Worm (Caenorhabditis elegans) whole organism, mixed stage, embryonic: ENCODE results near the gene W05B2.2.

Experiments used
- blmp-1 ChIP-seq: fragments of 150-350 bp; optimal IDR thresholded peaks from 2 replicates; lab custom pipeline; 2014; ENCODE audit warnings: missing biosample characterization, missing genetic modification characterization
- ceh-39 ChIP-seq: fragments of 150-350 bp; optimal IDR thresholded peaks from 2 replicates; lab custom pipeline; 2014; ENCODE audit warnings: missing biosample characterization, missing genetic modification characterization
- ces-1 ChIP-seq: fragments of 150-350 bp; optimal IDR thresholded peaks from 2 replicates; lab custom pipeline; 2014; ENCODE audit warnings: missing biosample characterization, missing genetic modification reagents, missing genetic modification characterization
- drap-1 ChIP-seq: fragments of 200-800 bp; sonication (Bioruptor generic); optimal IDR thresholded peaks from 3 replicates; lab custom pipeline; 2018; ENCODE audit warnings: mild to moderate bottlenecking, missing genetic modification characterization, missing compliant biosample characterization
- elt-1 ChIP-seq: sonication (generic microtip); optimal IDR thresholded peaks from 2 replicates; lab custom pipeline; 2017; ENCODE audit warnings: missing genetic modification characterization, mild to moderate bottlenecking, missing compliant biosample characterization, antibody characterized with exemption, moderate library complexity, borderline replicate concordance; ENCODE audit not compliant: insufficient read depth
- flh-1 ChIP-seq: fragments of 200-800 bp; sonication (Bioruptor generic); optimal IDR thresholded peaks from 2 replicates; lab custom pipeline; 2018; ENCODE audit warnings: mild to moderate bottlenecking, missing genetic modification characterization, moderate library complexity, missing compliant biosample characterization
- ham-2 ChIP-seq: fragments of 200-800 bp; sonication (Bioruptor generic); optimal IDR thresholded peaks from 2 replicates; lab custom pipeline; 2018; ENCODE audit warnings: mild to moderate bottlenecking, missing genetic modification characterization, missing compliant biosample characterization
- lin-13 ChIP-seq: fragments of 150-350 bp; optimal IDR thresholded peaks from 2 replicates; lab custom pipeline; 2014; ENCODE audit warnings: missing biosample characterization, missing genetic modification characterization
- lin-32 ChIP-seq: fragments of 200-800 bp; sonication (Bioruptor generic); optimal IDR thresholded peaks from 2 replicates; lab custom pipeline; 2018; ENCODE audit warnings: mild to moderate bottlenecking, missing genetic modification characterization, missing compliant biosample characterization
- nhr-28 ChIP-seq: fragments of 150-350 bp; optimal IDR thresholded peaks from 2 replicates; lab custom pipeline; 2014; ENCODE audit warnings: missing biosample characterization, missing genetic modification characterization
- nhr-76 ChIP-seq: sonication (generic microtip); optimal IDR thresholded peaks from 2 replicates; lab custom pipeline; 2017; ENCODE audit warnings: missing biosample characterization, missing genetic modification characterization
- pha-4 ChIP-seq: fragments of 150-350 bp; optimal IDR thresholded peaks from 2 replicates; lab custom pipeline; 2018; ENCODE audit warnings: missing biosample characterization, missing genetic modification reagents, missing genetic modification characterization
- unc-62 ChIP-seq: fragments of 150-350 bp; optimal IDR thresholded peaks from 2 replicates; lab custom pipeline; 2014; ENCODE audit warnings: missing biosample characterization, missing genetic modification reagents, missing genetic modification characterization

DNA sequence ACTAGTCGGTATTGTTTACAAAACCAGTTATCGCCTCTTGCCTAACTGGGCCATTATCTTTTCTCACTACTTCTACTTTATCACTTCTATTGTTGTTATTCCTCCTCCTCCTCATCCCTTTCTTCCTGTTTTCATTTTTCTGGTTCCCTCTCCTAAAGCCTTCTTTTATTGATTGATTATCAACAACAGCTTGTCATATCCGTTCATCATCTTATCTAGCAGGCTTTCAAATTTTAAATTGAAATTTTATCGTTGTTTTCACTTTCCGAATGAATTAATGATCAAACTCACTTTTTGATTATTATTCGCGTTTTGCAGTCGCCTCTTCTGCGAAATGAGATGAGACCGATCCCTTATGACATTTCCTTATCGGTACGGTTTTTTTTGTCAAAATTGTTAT lies 55.8 kb downstream of the W05B2.2 start, which contains the start of gene cut-6:
- no peak for TF ChIP-seq ces-1 (GFP tag; lab: Kevin White, UChicago)
- no peak for TF ChIP-seq drap-1
- no peak for TF ChIP-seq pha-4
- peak; percentile 25 for TF ChIP-seq blmp-1 (tag; lab: Kevin White, UChicago)
- TF ChIP-seq flh-1: no peak
- TF ChIP-seq unc-62 (GFP tag; lab: Kevin White, UChicago): no peak
- TF ChIP-seq lin-13 (tag; lab: Kevin White, UChicago): no peak
- no peak for TF ChIP-seq nhr-28 (tag; lab: Kevin White, UChicago)
- no peak for TF ChIP-seq nhr-76 (tag; lab: Kevin White, UChicago)
- no peak for TF ChIP-seq elt-1
- TF ChIP-seq ceh-39: no peak
- TF ChIP-seq ham-2: no peak
- TF ChIP-seq lin-32 (GFP tag; lab: Kevin White, UChicago): no peak
